Comparison of ENCODE assay signal across 5 fruit fly cellular contexts in the genomic region with DNA sequence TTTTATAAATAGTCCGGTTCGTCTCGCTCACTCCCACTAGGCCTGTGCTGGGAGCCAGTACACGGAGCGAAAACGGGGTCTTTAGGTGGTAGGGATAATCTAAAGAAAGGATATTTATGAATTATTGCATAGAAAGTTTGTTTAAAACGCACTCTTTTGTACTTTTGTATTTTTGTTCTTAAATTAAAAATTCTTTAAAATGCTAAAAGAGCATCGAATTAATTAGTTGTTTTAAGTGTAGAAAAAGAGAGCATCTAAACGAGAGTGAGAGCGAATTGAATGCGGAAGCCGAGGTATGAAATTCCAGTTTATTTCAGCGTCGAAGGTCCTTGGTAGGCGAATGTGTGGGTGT.
A peak's percentile ranks its signal among the peaks of the same experiment; 100 is the strongest.
TF ChIP-seq lines count a peak whose summit lies in the region.

No protein-coding gene starts in this region.

- TF ChIP-seq CTCF in whole organism, embryonic (GFP tag; optimal IDR thresholded peaks at IDR 0.05; lab: Kevin White, UChicago), result no peak

TF ChIP-seq in whole organism, adult, 20 proteins besides CTCF, POLR2A, EP300 and RAD21:
- TF ChIP-seq toe (GFP tag; optimal IDR thresholded peaks at IDR 0.05; lab: Kevin White, UChicago) (no peak), Mnt (GFP tag; optimal IDR thresholded peaks at IDR 0.05; lab: Kevin White, UChicago) (peak; percentile 12), CG11617 (GFP tag; optimal IDR thresholded peaks at IDR 0.05; lab: Kevin White, UChicago) (no peak), pad (GFP tag; optimal IDR thresholded peaks at IDR 0.05; lab: Kevin White, UChicago) (no peak), Clk (GFP tag; optimal IDR thresholded peaks at IDR 0.05; lab: Kevin White, UChicago) (no peak), CG14711 (tag; optimal IDR thresholded peaks at IDR 0.05; lab: Kevin White, UChicago) (peak; percentile 34), CG12768 (GFP tag; optimal IDR thresholded peaks at IDR 0.05; lab: Kevin White, UChicago) (no peak), bab1 (GFP tag; optimal IDR thresholded peaks at IDR 0.05; lab: Kevin White, UChicago) (peak; percentile 84), cic (GFP tag; optimal IDR thresholded peaks at IDR 0.05; lab: Kevin White, UChicago) (no peak), Hr96 (GFP tag; optimal IDR thresholded peaks at IDR 0.05; lab: Kevin White, UChicago) (peak; percentile 40), CG5204 (GFP tag; optimal IDR thresholded peaks at IDR 0.05; lab: Kevin White, UChicago) (peak; percentile 40), ovo (GFP tag; optimal IDR thresholded peaks at IDR 0.05; lab: Kevin White, UChicago) (no peak), kay (GFP tag; lab: Kevin White, UChicago; ENCODE audit: borderline replicate concordance) (peak; percentile 29), Crg-1 (GFP tag; optimal IDR thresholded peaks at IDR 0.05; lab: Kevin White, UChicago) (no peak), cnc (optimal IDR thresholded peaks at IDR 0.05; lab: Kevin White, UChicago) (no peak), CG33017 (tag; optimal IDR thresholded peaks at IDR 0.05; lab: Kevin White, UChicago) (peak; percentile 23), CG7101 (tag; optimal IDR thresholded peaks at IDR 0.05; lab: Kevin White, UChicago) (peak; percentile 66)
TF ChIP-seq in whole organism, adult: peak in this region for 8.

TF ChIP-seq in whole organism, embryonic, 481 proteins besides CTCF, POLR2A, EP300 and RAD21 (continues in another document):
- TF ChIP-seq Hr3 (GFP tag; optimal IDR thresholded peaks at IDR 0.05; lab: Kevin White, UChicago) (peak; percentile 77), Blimp-1 (GFP tag; optimal IDR thresholded peaks at IDR 0.05; lab: Kevin White, UChicago) (peak; percentile 78), sr (GFP tag; IDR thresholded peaks at IDR 0.05; lab: Robert Waterston, UW) (no peak), H15 (GFP tag; IDR thresholded peaks at IDR 0.05; lab: Robert Waterston, UW) (peak; percentile 53; the same call in 1 of the 3 replicates), wor (GFP tag; IDR thresholded peaks at IDR 0.05; lab: Robert Waterston, UW) (peak; percentile 68), CG30020 (tag; optimal IDR thresholded peaks at IDR 0.05; lab: Kevin White, UChicago) (no peak), wek (GFP tag; optimal IDR thresholded peaks at IDR 0.05; lab: Kevin White, UChicago) (peak; percentile 11), grau (tag; optimal IDR thresholded peaks at IDR 0.05; lab: Kevin White, UChicago) (peak; percentile 84), CG15011 (GFP tag; optimal IDR thresholded peaks at IDR 0.05; lab: Kevin White, UChicago) (peak; percentile 10), Kr (GFP tag; optimal IDR thresholded peaks at IDR 0.05; lab: Kevin White, UChicago) (no peak), grn (GFP tag; optimal IDR thresholded peaks at IDR 0.05; lab: Kevin White, UChicago) (no peak), ttk (GFP tag; IDR thresholded peaks at IDR 0.05; lab: Robert Waterston, UW) (0 out of 2 replicates have a peak, but pooled peaks have one; percentile 23), en (GFP tag; optimal IDR thresholded peaks at IDR 0.05; lab: Kevin White, UChicago) (peak; percentile 17), CG2129 (GFP tag; IDR thresholded peaks at IDR 0.05; lab: Robert Waterston, UW; ENCODE audit: partially characterized antibody) (no peak), CG6854 (GFP tag; optimal IDR thresholded peaks at IDR 0.05; lab: Kevin White, UChicago) (no peak), Ets97D (GFP tag; optimal IDR thresholded peaks at IDR 0.05; lab: Kevin White, UChicago) (peak; percentile 29), sima (GFP tag; optimal IDR thresholded peaks at IDR 0.05; lab: Kevin White, UChicago) (no peak), CG12104 (GFP tag; optimal IDR thresholded peaks at IDR 0.05; lab: Kevin White, UChicago) (no peak)

TF ChIP-seq in whole organism, prepupa, 60 proteins besides CTCF, POLR2A, EP300 and RAD21 (continues in another document):
- TF ChIP-seq Eip75B (GFP tag; optimal IDR thresholded peaks at IDR 0.05; lab: Kevin White, UChicago) (peak; percentile 96), CG6792 (GFP tag; optimal IDR thresholded peaks at IDR 0.05; lab: Kevin White, UChicago) (peak; percentile 95), Hr4 (GFP tag; optimal IDR thresholded peaks at IDR 0.05; lab: Kevin White, UChicago) (peak; percentile 84), Smox (GFP tag; optimal IDR thresholded peaks at IDR 0.05; lab: Kevin White, UChicago) (peak; percentile 95), OdsH (GFP tag; optimal IDR thresholded peaks at IDR 0.05; lab: Kevin White, UChicago) (peak; percentile 94), CG31627 (GFP tag; optimal IDR thresholded peaks at IDR 0.05; lab: Kevin White, UChicago) (peak; percentile 96), Blimp-1 (GFP tag; optimal IDR thresholded peaks at IDR 0.05; lab: Kevin White, UChicago) (peak; percentile 82), salr (GFP tag; optimal IDR thresholded peaks at IDR 0.05; lab: Kevin White, UChicago) (peak; percentile 72 to 81), fkh (GFP tag; optimal IDR thresholded peaks at IDR 0.05; lab: Kevin White, UChicago) (no peak), Eip93F (GFP tag; optimal IDR thresholded peaks at IDR 0.05; lab: Kevin White, UChicago) (peak; percentile 78), CG11902 (GFP tag; optimal IDR thresholded peaks at IDR 0.05; lab: Kevin White, UChicago) (peak; percentile 75), esn (GFP tag; optimal IDR thresholded peaks at IDR 0.05; lab: Kevin White, UChicago) (peak; percentile 97), Sox15 (GFP tag; optimal IDR thresholded peaks at IDR 0.05; lab: Kevin White, UChicago) (peak; percentile 88), Hr38 (GFP tag; optimal IDR thresholded peaks at IDR 0.05; lab: Kevin White, UChicago) (no peak), CG11294 (GFP tag; IDR thresholded peaks at IDR 0.05; lab: Robert Waterston, UW) (peak; percentile 41), CG7368 (GFP tag; optimal IDR thresholded peaks at IDR 0.05; lab: Kevin White, UChicago) (peak; percentile 89), CG11762 (GFP tag; optimal IDR thresholded peaks at IDR 0.05; lab: Kevin White, UChicago; ENCODE audit: insufficient read depth) (peak; percentile 72), Met (GFP tag; optimal IDR thresholded peaks at IDR 0.05; lab: Kevin White, UChicago) (peak; percentile 91)

TF ChIP-seq in whole organism, pupa, 21 proteins besides CTCF, POLR2A, EP300 and RAD21 (continues in another document):
- TF ChIP-seq CG10348 (GFP tag; IDR thresholded peaks at IDR 0.05; lab: Robert Waterston, UW) (no peak), EcR (GFP tag; optimal IDR thresholded peaks at IDR 0.05; lab: Kevin White, UChicago) (peak; percentile 27), CG14655 (GFP tag; optimal IDR thresholded peaks at IDR 0.05; lab: Kevin White, UChicago) (peak; percentile 75), Ets98B (GFP tag; IDR thresholded peaks at IDR 0.05; lab: Robert Waterston, UW) (peak; percentile 63), CG8159 (tag; optimal IDR thresholded peaks at IDR 0.05; lab: Kevin White, UChicago) (peak; percentile 90), CG12605 (GFP tag; IDR thresholded peaks at IDR 0.05; lab: Robert Waterston, UW) (peak; percentile 68), CG13204 (GFP tag; optimal IDR thresholded peaks at IDR 0.05; lab: Kevin White, UChicago) (peak; percentile 72), CG32121 (GFP tag; IDR thresholded peaks at IDR 0.05; lab: Robert Waterston, UW) (peak; percentile 74; the same call in 1 of the 2 replicates), rn (GFP tag; IDR thresholded peaks at IDR 0.05; lab: Robert Waterston, UW) (peak; percentile 49; the same call in 1 of the 2 replicates), CG9948 (tag; optimal IDR thresholded peaks at IDR 0.05; lab: Kevin White, UChicago) (peak; percentile 90), Snoo (tag; optimal IDR thresholded peaks at IDR 0.05; lab: Kevin White, UChicago) (peak; percentile 88), CG17806 (tag; optimal IDR thresholded peaks at IDR 0.05; lab: Kevin White, UChicago) (peak; percentile 85), D1 (tag; optimal IDR thresholded peaks at IDR 0.05; lab: Kevin White, UChicago) (peak; percentile 78), fd96Ca (GFP tag; IDR thresholded peaks at IDR 0.05; lab: Robert Waterston, UW) (peak; percentile 76), Pif1B (GFP tag; optimal IDR thresholded peaks at IDR 0.05; lab: Kevin White, UChicago) (peak; percentile 90), CG15710 (tag; optimal IDR thresholded peaks at IDR 0.05; lab: Kevin White, UChicago) (peak; percentile 91), Pif1A (GFP tag; optimal IDR thresholded peaks at IDR 0.05; lab: Kevin White, UChicago) (peak; percentile 93), CG4496 (GFP tag; IDR thresholded peaks at IDR 0.05; lab: Robert Waterston, UW) (peak; percentile 81), CG8301 (tag; optimal IDR thresholded peaks at IDR 0.05; lab: Kevin White, UChicago) (peak; percentile 66)

TF ChIP-seq in whole organism, wandering third instar larva, 38 proteins besides CTCF, POLR2A, EP300 and RAD21 (continues in another document):
- TF ChIP-seq sv (GFP tag; optimal IDR thresholded peaks at IDR 0.05; lab: Kevin White, UChicago) (peak; percentile 66), GATAd (GFP tag; optimal IDR thresholded peaks at IDR 0.05; lab: Kevin White, UChicago) (peak; percentile 64), fru (GFP tag; optimal IDR thresholded peaks at IDR 0.05; lab: Kevin White, UChicago) (peak; percentile 95), Abd-B (GFP tag; optimal IDR thresholded peaks at IDR 0.05; lab: Kevin White, UChicago) (no peak), Rel (GFP tag; optimal IDR thresholded peaks at IDR 0.05; lab: Kevin White, UChicago) (peak; percentile 58), Rel (tag; optimal IDR thresholded peaks at IDR 0.05; lab: Kevin White, UChicago) (peak; percentile 56), Dfd (GFP tag; optimal IDR thresholded peaks at IDR 0.05; lab: Kevin White, UChicago) (no peak), foxo (GFP tag; optimal IDR thresholded peaks at IDR 0.05; lab: Kevin White, UChicago) (peak; percentile 30 to 93), Jra (GFP tag; optimal IDR thresholded peaks at IDR 0.05; lab: Kevin White, UChicago) (peak; percentile 92), OdsH (GFP tag; optimal IDR thresholded peaks at IDR 0.05; lab: Kevin White, UChicago) (peak; percentile 94), ey (GFP tag; optimal IDR thresholded peaks at IDR 0.05; lab: Kevin White, UChicago) (peak; percentile 95), dmrt93B (GFP tag; optimal IDR thresholded peaks at IDR 0.05; lab: Kevin White, UChicago) (peak; percentile 56), brk (GFP tag; optimal IDR thresholded peaks at IDR 0.05; lab: Kevin White, UChicago) (peak; percentile 94), Dif (GFP tag; optimal IDR thresholded peaks at IDR 0.05; lab: Kevin White, UChicago; ENCODE audit: partially characterized antibody) (no peak), HLH106 (tag; optimal IDR thresholded peaks at IDR 0.05; lab: Kevin White, UChicago) (peak; percentile 86), rgr (GFP tag; optimal IDR thresholded peaks at IDR 0.05; lab: Kevin White, UChicago) (peak; percentile 94), N (GFP tag; optimal IDR thresholded peaks at IDR 0.05; lab: Kevin White, UChicago) (no peak), Sp1 (GFP tag; optimal IDR thresholded peaks at IDR 0.05; lab: Kevin White, UChicago) (peak; percentile 93), dl (GFP tag; optimal IDR thresholded peaks at IDR 0.05; lab: Kevin White, UChicago; ENCODE audit: insufficient read depth in 1 of 2, partially characterized antibody in 2 of 2) (no peak), jim (GFP tag; optimal IDR thresholded peaks at IDR 0.05; lab: Kevin White, UChicago) (no peak), Mio (GFP tag; optimal IDR thresholded peaks at IDR 0.05; lab: Kevin White, UChicago) (peak; percentile 50), Hnf4 (GFP tag; optimal IDR thresholded peaks at IDR 0.05; lab: Kevin White, UChicago) (peak; percentile 96)
